Worm (Caenorhabditis elegans) whole organism, late embryonic: Measurements from ENCODE around the gene T19D12.1.
A peak's percentile ranks its signal among the peaks of the same experiment; 100 is the strongest.

Experiments
- C08G9.2 ChIP-seq: sonication (generic microtip); optimal IDR thresholded peaks from 2 replicates; lab custom pipeline; 2016; ENCODE audit warnings: mild to moderate bottlenecking, missing genetic modification characterization, moderate library complexity, missing compliant biosample characterization
- F13H6.1 ChIP-seq: sonication (generic microtip); optimal IDR thresholded peaks from 2 replicates; lab custom pipeline; 2016; ENCODE audit warnings: missing genetic modification characterization, missing compliant biosample characterization
- T23F11.4 ChIP-seq: fragments of 200-800 bp; sonication (Bioruptor generic); optimal IDR thresholded peaks from 2 replicates; lab custom pipeline; 2018; ENCODE audit warnings: mild to moderate bottlenecking, missing genetic modification characterization, missing compliant biosample characterization
- ama-1 ChIP-seq: fragments of 150-350 bp; optimal IDR thresholded peaks from 2 replicates; lab custom pipeline; 2014
- ceh-19 ChIP-seq: fragments of 200-800 bp; sonication (Bioruptor generic); optimal IDR thresholded peaks from 2 replicates; lab custom pipeline; 2018; ENCODE audit warnings: mild to moderate bottlenecking, missing genetic modification characterization, missing compliant biosample characterization
- ceh-30 ChIP-seq: fragments of 150-350 bp; optimal IDR thresholded peaks from 2 replicates; lab custom pipeline; 2014; ENCODE audit warnings: missing biosample characterization, missing genetic modification characterization
- ceh-34 ChIP-seq: sonication (generic microtip); optimal IDR thresholded peaks from 2 replicates; lab custom pipeline; 2016; ENCODE audit warnings: mild to moderate bottlenecking, missing genetic modification characterization, missing compliant biosample characterization
- ceh-45 ChIP-seq: fragments of 200-800 bp; sonication (Bioruptor generic); IDR thresholded peaks from 2 replicates; pipeline ENCODE4 v1.3.6; 2022; ENCODE audit warnings: missing genetic modification reagents, missing genetic modification characterization, missing compliant biosample characterization
- ceh-48 ChIP-seq: sonication (generic microtip); optimal IDR thresholded peaks from 2 replicates; lab custom pipeline; 2016; ENCODE audit warnings: missing genetic modification characterization, inconsistent platforms, missing compliant biosample characterization
- ceh-9 ChIP-seq: sonication (generic microtip); optimal IDR thresholded peaks from 2 replicates; lab custom pipeline; 2016; ENCODE audit warnings: mild to moderate bottlenecking, missing genetic modification characterization, inconsistent platforms, missing compliant biosample characterization
- che-1 ChIP-seq: sonication (generic microtip); optimal IDR thresholded peaks from 2 replicates; lab custom pipeline; 2016; ENCODE audit warnings: mild to moderate bottlenecking, missing genetic modification characterization, missing compliant biosample characterization
- dve-1 ChIP-seq: sonication (generic microtip); optimal IDR thresholded peaks from 2 replicates; lab custom pipeline; 2017; ENCODE audit warnings: antibody characterized with exemption, mild to moderate bottlenecking, missing genetic modification characterization, missing compliant biosample characterization
- elt-2 ChIP-seq: sonication (generic microtip); optimal IDR thresholded peaks from 2 replicates; lab custom pipeline; 2016; ENCODE audit warnings: missing genetic modification reagents, missing genetic modification characterization, missing compliant biosample characterization
- elt-4 ChIP-seq: sonication (generic microtip); optimal IDR thresholded peaks from 2 replicates; lab custom pipeline; 2016; ENCODE audit warnings: missing genetic modification characterization, missing compliant biosample characterization
- eyg-1 ChIP-seq: sonication (generic microtip); optimal IDR thresholded peaks from 2 replicates; lab custom pipeline; 2016; ENCODE audit warnings: missing genotype, missing genetic modification characterization, missing compliant biosample characterization
- fkh-10 ChIP-seq: fragments of 150-350 bp; optimal IDR thresholded peaks from 2 replicates; lab custom pipeline; 2014; ENCODE audit warnings: missing biosample characterization, missing genetic modification reagents, missing genetic modification characterization
- fkh-6 ChIP-seq: sonication (generic microtip); optimal IDR thresholded peaks from 2 replicates; lab custom pipeline; 2016; ENCODE audit warnings: missing genetic modification characterization, missing compliant biosample characterization
- gmeb-2 ChIP-seq: sonication (generic microtip); optimal IDR thresholded peaks from 2 replicates; lab custom pipeline; 2016; ENCODE audit warnings: missing genetic modification characterization, inconsistent platforms, missing compliant biosample characterization
- hlh-13 ChIP-seq: fragments of 200-800 bp; sonication (Bioruptor generic); optimal IDR thresholded peaks from 2 replicates; lab custom pipeline; 2018; ENCODE audit warnings: mild to moderate bottlenecking, missing genetic modification characterization, missing compliant biosample characterization
- hlh-15 ChIP-seq: sonication (generic microtip); optimal IDR thresholded peaks from 2 replicates; lab custom pipeline; 2016; ENCODE audit warnings: missing genetic modification characterization, missing compliant biosample characterization
- hlh-8 ChIP-seq: sonication (generic microtip); optimal IDR thresholded peaks from 2 replicates; lab custom pipeline; 2016; ENCODE audit warnings: missing genotype, missing genetic modification characterization, missing compliant biosample characterization
- madf-2 ChIP-seq: sonication (generic microtip); optimal IDR thresholded peaks from 2 replicates; lab custom pipeline; 2017; ENCODE audit warnings: missing genetic modification characterization, missing compliant biosample characterization
- mec-3 ChIP-seq: sonication (generic microtip); optimal IDR thresholded peaks from 2 replicates; lab custom pipeline; 2016; ENCODE audit warnings: borderline replicate concordance, missing genetic modification characterization, missing compliant biosample characterization
- nhr-11 ChIP-seq: fragments of 150-350 bp; optimal IDR thresholded peaks from 2 replicates; lab custom pipeline; 2014; ENCODE audit warnings: missing biosample characterization, missing genetic modification characterization
- nhr-232 ChIP-seq: sonication (generic microtip); optimal IDR thresholded peaks from 2 replicates; lab custom pipeline; 2016; ENCODE audit warnings: missing genetic modification characterization, missing compliant biosample characterization
- odd-2 ChIP-seq: sonication (generic microtip); optimal IDR thresholded peaks from 2 replicates; lab custom pipeline; 2017; ENCODE audit warnings: antibody characterized with exemption, mild to moderate bottlenecking, missing genetic modification characterization, missing compliant biosample characterization
- pha-2 ChIP-seq: sonication (generic microtip); optimal IDR thresholded peaks from 2 replicates; lab custom pipeline; 2017; ENCODE audit warnings: mild to moderate bottlenecking, missing genetic modification characterization, missing compliant biosample characterization
- pha-4 ChIP-seq: fragments of 150-350 bp; optimal IDR thresholded peaks from 2 replicates; lab custom pipeline; 2018; ENCODE audit warnings: missing biosample characterization, missing genetic modification reagents, missing genetic modification characterization
- pqm-1 ChIP-seq: sonication (generic microtip); optimal IDR thresholded peaks from 2 replicates; lab custom pipeline; 2016; ENCODE audit warnings: missing genetic modification characterization, missing compliant biosample characterization
- rnt-1 ChIP-seq: sonication (generic microtip); optimal IDR thresholded peaks from 2 replicates; lab custom pipeline; 2016; ENCODE audit warnings: missing genetic modification characterization, missing compliant biosample characterization
- sdc-2 ChIP-seq: sonication (generic microtip); optimal IDR thresholded peaks from 2 replicates; lab custom pipeline; 2016; ENCODE audit warnings: missing genotype, missing genetic modification characterization, missing compliant biosample characterization
- sox-2 ChIP-seq: fragments of 200-800 bp; sonication (Bioruptor generic); IDR thresholded peaks from 2 replicates; pipeline ENCODE4 v1.3.6; 2022; ENCODE audit warnings: missing genetic modification reagents, missing genetic modification characterization, missing compliant biosample characterization
- sox-4 ChIP-seq: sonication (generic microtip); optimal IDR thresholded peaks from 2 replicates; lab custom pipeline; 2017; ENCODE audit warnings: mild to moderate bottlenecking, missing genetic modification characterization, inconsistent platforms, missing compliant biosample characterization
- unc-42 ChIP-seq: sonication (generic microtip); optimal IDR thresholded peaks from 2 replicates; lab custom pipeline; 2016; ENCODE audit warnings: missing genotype, missing genetic modification characterization, missing compliant biosample characterization
- unc-55 ChIP-seq: sonication (generic microtip); optimal IDR thresholded peaks from 2 replicates; lab custom pipeline; 2017; ENCODE audit warnings: missing biosample characterization, missing genetic modification reagents, missing genetic modification characterization

T19D12.1 gene

DNA sequence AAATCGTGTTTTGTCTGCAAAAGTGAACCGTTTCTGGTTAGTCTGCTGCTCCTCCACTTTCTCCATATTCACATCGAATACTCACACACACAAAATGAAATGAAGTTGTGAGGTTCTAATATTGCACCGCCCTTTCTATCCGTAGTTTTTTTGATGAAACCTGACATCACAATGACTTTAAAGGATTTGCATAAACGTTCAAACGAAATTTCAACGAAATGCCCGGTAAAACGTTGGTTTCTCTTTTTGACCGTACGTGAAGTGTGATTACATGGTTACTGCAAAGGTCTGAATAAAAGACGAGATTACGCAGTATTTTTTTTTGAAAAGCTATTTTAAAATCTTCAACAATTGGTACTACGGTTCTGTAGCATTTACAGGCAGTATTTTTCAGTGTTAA, 12.4 kb upstream of the T19D12.1 start, which contains the start of gene T19D12.9:
T19D12.9 (minus strand) TSS at position 101 of the 400 bp plus-strand sequence.
- TF ChIP-seq gmeb-2 (no peak), fkh-6 (no peak), sox-2 (GFP tag; lab: Robert Waterston, UW) (no peak), ceh-45 (no peak), C08G9.2 (tag; lab: Kevin White, UChicago) (no peak), che-1 (tag; lab: Kevin White, UChicago) (no peak), rnt-1 (no peak), F13H6.1 (tag; lab: Kevin White, UChicago) (no peak), ceh-30 (tag; lab: Kevin White, UChicago) (no peak), nhr-11 (tag; lab: Kevin White, UChicago) (no peak), hlh-15 (tag; lab: Kevin White, UChicago) (no peak), mec-3 (tag; lab: Kevin White, UChicago) (no peak), ceh-34 (no peak), elt-4 (tag; lab: Kevin White, UChicago) (no peak), ceh-48 (tag; lab: Kevin White, UChicago) (no peak)

DNA sequence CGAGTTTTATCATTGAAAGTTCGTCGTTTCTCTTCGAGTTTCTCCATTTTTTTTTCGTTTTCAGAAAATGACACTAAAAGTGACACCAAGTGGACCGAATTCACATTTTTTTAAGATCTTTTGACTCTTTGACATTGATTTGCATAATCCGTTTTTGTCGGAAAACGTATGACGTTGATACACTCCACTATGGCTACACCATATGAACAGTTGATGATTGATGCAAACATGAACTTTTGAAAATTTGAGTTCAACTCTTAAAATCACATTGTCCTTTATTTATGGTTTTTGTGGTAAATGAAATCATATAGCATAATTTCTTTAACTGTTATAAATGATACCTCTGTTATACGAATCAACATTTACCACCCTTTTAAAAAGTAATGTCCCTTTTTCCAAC, 7.9 kb upstream of the T19D12.1 start, which contains the start of gene T19D12.10:
T19D12.10 (minus strand) TSS at position 101 of the 400 bp plus-strand sequence.
- no peak for TF ChIP-seq nhr-232 (tag; lab: Kevin White, UChicago)
- no peak for TF ChIP-seq ceh-19 (GFP tag; lab: Kevin White, UChicago)
- no peak for TF ChIP-seq C08G9.2 (tag; lab: Kevin White, UChicago)
- TF ChIP-seq hlh-13 (GFP tag; lab: Kevin White, UChicago): no peak
- no peak for TF ChIP-seq sox-4 (tag; lab: Kevin White, UChicago)
- TF ChIP-seq sdc-2: no peak
- no peak for TF ChIP-seq unc-55
- TF ChIP-seq, all 69 proteins: peak for 0

DNA sequence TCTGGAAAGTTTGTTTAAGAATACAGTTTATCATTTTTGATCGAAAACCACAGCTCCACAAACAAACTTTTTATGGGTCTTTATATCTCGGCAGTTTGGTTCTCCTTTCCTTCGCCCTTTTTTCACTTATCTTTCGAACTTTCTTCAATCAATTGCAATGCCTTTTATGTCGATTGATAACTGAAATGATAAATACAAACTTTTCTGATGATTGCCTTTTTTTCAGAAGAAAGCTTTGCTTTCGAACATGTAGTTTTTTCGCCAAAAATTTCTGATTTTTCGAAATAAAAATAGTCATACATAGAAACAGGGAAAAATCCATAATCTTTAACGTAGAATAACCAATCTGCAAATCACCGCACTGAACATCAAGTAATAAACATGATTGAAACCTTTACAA, 5.5 kb upstream of the T19D12.1 start, which contains the start of gene T19D12.2:
T19D12.2 (plus strand) TSS at position 125 of the 400 bp plus-strand sequence.
- TF ChIP-seq unc-42 (tag; lab: Kevin White, UChicago): no peak
- TF ChIP-seq elt-2 (tag; lab: Kevin White, UChicago): peak; percentile 18

DNA sequence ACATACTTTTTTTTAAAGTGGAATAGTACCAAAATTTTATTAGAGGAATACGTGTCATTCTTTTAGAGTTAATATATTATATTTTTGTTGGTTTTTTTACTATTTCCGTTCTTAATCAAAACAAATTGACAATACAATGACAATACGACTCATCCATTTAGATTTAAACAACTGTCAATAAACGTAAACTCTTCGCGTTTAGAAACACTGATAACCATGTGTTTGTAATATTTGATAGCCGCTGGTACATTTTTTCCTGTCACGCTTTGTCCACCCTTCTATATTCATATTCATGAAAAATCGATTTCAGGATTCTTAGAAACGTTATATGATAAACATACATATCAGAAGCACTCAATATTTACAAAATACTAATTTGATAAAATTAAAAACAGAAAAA, 2.9 kb upstream of the T19D12.1 start:
- TF ChIP-seq eyg-1 (tag; lab: Kevin White, UChicago) (no peak), sox-2 (GFP tag; lab: Robert Waterston, UW) (no peak), sdc-2 (no peak), nhr-11 (tag; lab: Kevin White, UChicago) (no peak), dve-1 (tag; lab: Kevin White, UChicago) (no peak), ceh-9 (tag; lab: Kevin White, UChicago) (no peak), pha-2 (tag; lab: Kevin White, UChicago) (no peak)
- TF ChIP-seq, all 69 proteins: peak for 0

DNA sequence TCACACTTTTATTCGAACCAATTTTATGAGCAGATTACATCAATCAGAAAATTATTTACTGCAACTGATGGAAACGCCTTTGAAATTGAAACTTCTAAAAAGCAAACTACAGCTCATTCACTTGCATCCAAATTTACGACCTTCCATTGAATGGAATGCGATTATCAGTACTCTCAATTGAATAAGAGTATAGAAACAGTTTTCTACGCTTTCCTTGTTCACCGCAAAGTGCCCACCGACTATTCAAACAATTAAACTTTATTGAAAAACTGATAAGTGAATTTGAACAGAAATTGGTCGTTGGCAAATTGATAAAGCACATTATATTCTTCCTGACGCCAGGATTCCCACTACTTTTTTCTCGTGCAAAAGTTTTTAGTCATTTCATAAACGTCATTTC, 790 bp upstream of the T19D12.1 start:
- TF ChIP-seq che-1 (tag; lab: Kevin White, UChicago): no peak
- TF ChIP-seq pha-4 (tag; lab: Kevin White, UChicago): no peak
- no peak for TF ChIP-seq T23F11.4 (GFP tag; lab: Kevin White, UChicago)
- no peak for TF ChIP-seq elt-4 (tag; lab: Kevin White, UChicago)
- TF ChIP-seq ama-1: no peak
- TF ChIP-seq hlh-8 (tag; lab: Kevin White, UChicago): no peak
- TF ChIP-seq pqm-1 (tag; lab: Kevin White, UChicago): no peak
- TF ChIP-seq fkh-6: no peak
- TF ChIP-seq F13H6.1 (tag; lab: Kevin White, UChicago): no peak
- TF ChIP-seq odd-2 (tag; lab: Kevin White, UChicago): no peak
- no peak for TF ChIP-seq madf-2 (tag; lab: Kevin White, UChicago)
- TF ChIP-seq fkh-10 (GFP tag; lab: Kevin White, UChicago): no peak
- TF ChIP-seq unc-42 (tag; lab: Kevin White, UChicago): no peak
